Worm (Caenorhabditis elegans) whole organism, mixed stage, embryonic: ENCODE results near the gene T08D10.4.

ENCODE experiments used
- elt-1 ChIP-seq: sonication (generic microtip); optimal IDR thresholded peaks from 2 replicates; lab custom pipeline; 2017; ENCODE audit warnings: missing genetic modification characterization, mild to moderate bottlenecking, missing compliant biosample characterization, antibody characterized with exemption, moderate library complexity, borderline replicate concordance; ENCODE audit not compliant: insufficient read depth
- elt-3 ChIP-seq: fragments of 150-350 bp; optimal IDR thresholded peaks from 2 replicates; lab custom pipeline; 2014; ENCODE audit warnings: missing biosample characterization, missing genetic modification characterization
- lin-13 ChIP-seq: fragments of 150-350 bp; optimal IDR thresholded peaks from 2 replicates; lab custom pipeline; 2014; ENCODE audit warnings: missing biosample characterization, missing genetic modification characterization
- lsy-2 ChIP-seq: fragments of 150-350 bp; optimal IDR thresholded peaks from 2 replicates; lab custom pipeline; 2014; ENCODE audit warnings: missing biosample characterization, missing genetic modification characterization
- mab-5 ChIP-seq: fragments of 150-350 bp; optimal IDR thresholded peaks from 2 replicates; lab custom pipeline; 2014; ENCODE audit warnings: missing biosample characterization, missing genetic modification characterization
- mep-1 ChIP-seq: fragments of 150-350 bp; optimal IDR thresholded peaks from 2 replicates; lab custom pipeline; 2017; ENCODE audit warnings: missing biosample characterization, missing genetic modification reagents, missing genetic modification characterization, inconsistent platforms
- nhr-237 ChIP-seq: fragments of 150-350 bp; optimal IDR thresholded peaks from 2 replicates; lab custom pipeline; 2014; ENCODE audit warnings: missing biosample characterization, missing genetic modification characterization
- nhr-28 ChIP-seq: fragments of 150-350 bp; optimal IDR thresholded peaks from 2 replicates; lab custom pipeline; 2014; ENCODE audit warnings: missing biosample characterization, missing genetic modification characterization
- nhr-76 ChIP-seq: sonication (generic microtip); optimal IDR thresholded peaks from 2 replicates; lab custom pipeline; 2017; ENCODE audit warnings: missing biosample characterization, missing genetic modification characterization
- sptf-1 ChIP-seq: sonication (generic microtip); optimal IDR thresholded peaks from 2 replicates; lab custom pipeline; 2017; ENCODE audit warnings: mild to moderate bottlenecking, missing genetic modification characterization, moderate library complexity, missing compliant biosample characterization
- unc-62 ChIP-seq: fragments of 150-350 bp; optimal IDR thresholded peaks from 2 replicates; lab custom pipeline; 2014; ENCODE audit warnings: missing biosample characterization, missing genetic modification reagents, missing genetic modification characterization
- ztf-11 ChIP-seq: fragments of 150-350 bp; optimal IDR thresholded peaks from 2 replicates; lab custom pipeline; 2014; ENCODE audit warnings: missing biosample characterization, missing genetic modification characterization

- no peak for TF ChIP-seq nhr-28 (tag; lab: Kevin White, UChicago)
- TF ChIP-seq mab-5 (tag; lab: Kevin White, UChicago): no peak
- TF ChIP-seq nhr-237: no peak
- no peak for TF ChIP-seq ztf-11 (tag; lab: Kevin White, UChicago)
- TF ChIP-seq lin-13: no peak
- TF ChIP-seq sptf-1: no peak
- TF ChIP-seq lsy-2 (tag; lab: Kevin White, UChicago): no peak
- no peak for TF ChIP-seq elt-3
- TF ChIP-seq mep-1 (tag; lab: Kevin White, UChicago): no peak
- no peak for TF ChIP-seq nhr-76 (tag; lab: Kevin White, UChicago)
- TF ChIP-seq elt-1 (tag; lab: Kevin White, UChicago): no peak
- no peak for TF ChIP-seq unc-62
Measured at ce11 chrX:11909168-11909567, 44.0 kb downstream of the T08D10.4 start.
